Fruit fly (Drosophila melanogaster): ENCODE data around the gene x16.

Gene x16

dm6 chr2L:6919850-6920660, at the start of gene x16 (continued):
- peak; percentile 77 for TF ChIP-seq CG9797 (GFP tag; optimal IDR thresholded peaks at IDR 0.05)
- no peak for TF ChIP-seq CG7271 (tag; optimal IDR thresholded peaks at IDR 0.05)
- no peak for TF ChIP-seq CG1647 (GFP tag; optimal IDR thresholded peaks at IDR 0.05)
- no peak for TF ChIP-seq trem (tag; optimal IDR thresholded peaks at IDR 0.05)
- no peak for TF ChIP-seq CG9437 (GFP tag; optimal IDR thresholded peaks at IDR 0.05)
- TF ChIP-seq chinmo (GFP tag; IDR thresholded peaks at IDR 0.05; ENCODE audit: partially characterized antibody), result no peak
- peak; percentile 5 for TF ChIP-seq Sry-δ (GFP tag; optimal IDR thresholded peaks at IDR 0.05)
- no peak for TF ChIP-seq hbn (GFP tag; IDR thresholded peaks at IDR 0.05; ENCODE audit: partially characterized antibody)
- TF ChIP-seq E2f2 (GFP tag; IDR thresholded peaks at IDR 0.05), result peak; percentile 54
- peak; percentile 76 for TF ChIP-seq Sin3A (optimal IDR thresholded peaks at IDR 0.05)
- 0 out of 2 replicates have a peak, but pooled peaks have one; percentile 10 for TF ChIP-seq NFAT (GFP tag; IDR thresholded peaks at IDR 0.05)
- no peak for TF ChIP-seq Awh (GFP tag; IDR thresholded peaks at IDR 0.05)

dm6 chr2L:6968013-6968517, 48.1 kb upstream of the x16 start:
- TF ChIP-seq CG11456 (GFP tag; IDR thresholded peaks at IDR 0.05) (peak; percentile 16; the same call in 2 of the 3 replicates), Bdp1 (GFP tag; optimal IDR thresholded peaks at IDR 0.05) (no peak), chm (GFP tag; IDR thresholded peaks at IDR 0.05) (0 out of 2 replicates have a peak, but pooled peaks have one; percentile 18), gem (tag; optimal IDR thresholded peaks at IDR 0.05) (no peak), CG8089 (GFP tag; optimal IDR thresholded peaks at IDR 0.05) (no peak), danr (GFP tag; IDR thresholded peaks at IDR 0.05) (no peak), CG8290 (GFP tag; optimal IDR thresholded peaks at IDR 0.05) (peak; percentile 5), CG8290 (tag; optimal IDR thresholded peaks at IDR 0.05) (no peak), cad (GFP tag; optimal IDR thresholded peaks at IDR 0.05) (no peak), usp (GFP tag; optimal IDR thresholded peaks at IDR 0.05) (no peak), p53 (GFP tag; optimal IDR thresholded peaks at IDR 0.05) (peak; percentile 13), CG9876 (GFP tag; optimal IDR thresholded peaks at IDR 0.05) (no peak), CG6689 (GFP tag; IDR thresholded peaks at IDR 0.05) (peak; percentile 24; the same call in 1 of the 2 replicates), fd102C (GFP tag; optimal IDR thresholded peaks at IDR 0.05) (no peak), CG32767 (GFP tag; IDR thresholded peaks at IDR 0.05) (0 out of 2 replicates have a peak, but pooled peaks have one; percentile 33), ro (GFP tag; IDR thresholded peaks at IDR 0.05) (no peak), chif (GFP tag; optimal IDR thresholded peaks at IDR 0.05) (peak in 1 of 2 experiments; percentile 56), CG9437 (GFP tag; optimal IDR thresholded peaks at IDR 0.05) (peak; percentile 60), CoRest (tag; optimal IDR thresholded peaks at IDR 0.05) (peak; percentile 5), ham (GFP tag; IDR thresholded peaks at IDR 0.05) (no peak), Doc2 (GFP tag; IDR thresholded peaks at IDR 0.05) (no peak), Tbp (GFP tag; optimal IDR thresholded peaks at IDR 0.05) (no peak), Antp (GFP tag; optimal IDR thresholded peaks at IDR 0.05) (peak; percentile 56), CG6813 (GFP tag; optimal IDR thresholded peaks at IDR 0.05) (peak; percentile 6), sd (tag; optimal IDR thresholded peaks at IDR 0.05) (peak; percentile 78), CG18011 (GFP tag; optimal IDR thresholded peaks at IDR 0.05) (peak; percentile 28), ab (GFP tag; optimal IDR thresholded peaks at IDR 0.05) (no peak), E2f2 (GFP tag; IDR thresholded peaks at IDR 0.05) (no peak; the same call in 1 of the 2 replicates), CG14965 (GFP tag; optimal IDR thresholded peaks at IDR 0.05; ENCODE audit: borderline replicate concordance) (no peak), emc (GFP tag; optimal IDR thresholded peaks at IDR 0.05) (no peak), ara (GFP tag; IDR thresholded peaks at IDR 0.05) (no peak), CHES-1-like (GFP tag; optimal IDR thresholded peaks at IDR 0.05) (peak; percentile 48), CG7987 (GFP tag; optimal IDR thresholded peaks at IDR 0.05) (no peak), al (GFP tag; IDR thresholded peaks at IDR 0.05) (0 out of 2 replicates have a peak, but pooled peaks have one; percentile 4), MESR4 (GFP tag; optimal IDR thresholded peaks at IDR 0.05) (peak; percentile 93), grau (tag; optimal IDR thresholded peaks at IDR 0.05) (peak; percentile 44), nmo (GFP tag; optimal IDR thresholded peaks at IDR 0.05) (peak; percentile 32), otp (GFP tag; IDR thresholded peaks at IDR 0.05) (no peak), D19A (tag; optimal IDR thresholded peaks at IDR 0.05) (peak; percentile 32)

Data from whole organism, embryonic.